Worm (Caenorhabditis elegans) whole organism, early embryonic: Measurements from ENCODE around the gene K10D11.4.

Experiments
- flt-1 ChIP-seq: fragments of 200-800 bp; sonication (Bioruptor generic); IDR thresholded peaks from 2 replicates; pipeline ENCODE4 v1.3.6; 2022; ENCODE audit warnings: missing genetic modification characterization, missing compliant biosample characterization
- hmg-4 ChIP-seq: fragments of 200-800 bp; sonication (Bioruptor generic); optimal IDR thresholded peaks from 2 replicates; lab custom pipeline; 2018; ENCODE audit warnings: mild to moderate bottlenecking, missing genetic modification characterization, missing compliant biosample characterization

DNA sequence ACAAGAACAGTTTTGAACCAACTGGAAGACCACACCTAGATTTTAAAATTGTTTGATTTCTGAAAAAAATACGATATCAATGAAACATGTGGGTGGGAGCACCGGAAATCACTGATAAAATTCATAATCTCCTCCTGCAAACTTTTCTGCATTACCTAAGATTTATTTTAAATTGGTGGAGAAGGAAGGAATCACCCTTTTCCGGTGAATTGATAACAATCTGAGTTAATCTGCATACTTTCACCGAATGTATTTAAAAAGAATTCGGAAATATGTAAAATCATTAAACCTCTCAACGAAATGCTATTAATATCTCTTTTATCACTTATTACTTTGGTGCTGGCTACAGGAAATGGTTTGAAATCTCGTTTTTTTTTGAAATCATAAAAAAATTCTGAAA is 51.6 kb downstream of the K10D11.4 start, which contains the start of gene dct-19:
- no peak for TF ChIP-seq flt-1 (GFP tag; lab: Robert Waterston, UW)
- no peak for TF ChIP-seq hmg-4
